Worm (Caenorhabditis elegans) whole organism, L4/young adult: Measurements from ENCODE around the gene Y116A8C.465.

ENCODE experiments used
- W03F9.2 ChIP-seq: fragments of 150-350 bp; optimal IDR thresholded peaks from 2 replicates; lab custom pipeline; 2014; ENCODE audit warnings: missing biosample characterization, missing genetic modification characterization
- dao-5 ChIP-seq: sonication (generic microtip); optimal IDR thresholded peaks from 2 replicates; lab custom pipeline; 2016; ENCODE audit warnings: missing genotype, missing genetic modification characterization, moderate library complexity, missing compliant biosample characterization
- him-1 ChIP-seq: sonication (generic microtip); optimal IDR thresholded peaks from 2 replicates; lab custom pipeline; 2016; ENCODE audit warnings: missing genotype, missing genetic modification reagents, missing genetic modification characterization, missing compliant biosample characterization

ce11 chrIV:17093701-17094100, 28.7 kb downstream of the Y116A8C.465 start, which contains the start of gene Y116A8C.29:
- TF ChIP-seq him-1 (tag; lab: Kevin White, UChicago) (no peak), dao-5 (tag; lab: Kevin White, UChicago) (no peak), W03F9.2 (no peak)
